Worm (Caenorhabditis elegans) whole organism, young adult: ENCODE results near the gene C06A1.7.

Experiments
- him-1 ChIP-seq: sonication (generic microtip); optimal IDR thresholded peaks from 2 replicates; lab custom pipeline; 2016; ENCODE audit warnings: missing genotype, missing genetic modification reagents, missing genetic modification characterization, missing compliant biosample characterization
- lin-54 ChIP-seq: fragments of 200-800 bp; sonication (Bioruptor generic); optimal IDR thresholded peaks from 2 replicates; lab custom pipeline; 2018; ENCODE audit warnings: mild to moderate bottlenecking, missing genetic modification characterization, missing compliant biosample characterization
- madf-10 ChIP-seq: sonication (generic microtip); optimal IDR thresholded peaks from 2 replicates; lab custom pipeline; 2016; ENCODE audit warnings: mild to moderate bottlenecking, missing genetic modification characterization, missing compliant biosample characterization
- pha-4 ChIP-seq: fragments of 150-350 bp; sonication (generic microtip); optimal IDR thresholded peaks from 2 replicates; lab custom pipeline; 2014; ENCODE audit warnings: missing biosample characterization, missing genetic modification reagents, missing genetic modification characterization

- no peak for TF ChIP-seq pha-4 (tag; lab: Kevin White, UChicago)
- TF ChIP-seq madf-10 (tag; lab: Kevin White, UChicago), result no peak
- TF ChIP-seq lin-54 (GFP tag; lab: Kevin White, UChicago), result peak; percentile 4
- TF ChIP-seq him-1 (tag; lab: Kevin White, UChicago), result no peak
Observed at ce11 chrII:10542654-10543456, 21.8 kb upstream of the C06A1.7 start.
